Fruit fly (Drosophila melanogaster) whole organism, embryonic: ENCODE data around the gene CG3165.

Experiments
- Adf1 ChIP-seq: fragments of 200-800 bp; sonication (Bioruptor generic); IDR thresholded peaks from 2 replicates; pipeline ENCODE4 v1.3.6; 2022; ENCODE audit warnings: missing biosample characterization, missing genetic modification characterization
- BEAF-32 ChIP-seq: fragments of 200-800 bp; sonication (Bioruptor generic); optimal IDR thresholded peaks from 3 replicates; lab custom pipeline; 2017; ENCODE audit warnings: missing biosample characterization, missing genetic modification characterization, mild to moderate bottlenecking, moderate library complexity, missing genetic modification reagents
- CG12071 ChIP-seq: fragments of 200-800 bp; sonication (Bioruptor generic); optimal IDR thresholded peaks from 3 replicates; lab custom pipeline; 2018; ENCODE audit warnings: missing biosample characterization, mild to moderate bottlenecking, missing genetic modification characterization
- CG12236 ChIP-seq: fragments of 200-800 bp; sonication (Bioruptor generic); optimal IDR thresholded peaks from 2 replicates; lab custom pipeline; 2016; ENCODE audit warnings: missing biosample characterization, missing genetic modification characterization
- CG16813 ChIP-seq: fragments of 200-800 bp; sonication (Bioruptor generic); IDR thresholded peaks from 3 replicates; pipeline ENCODE4 v1.3.6; 2022; ENCODE audit warnings: missing biosample characterization, missing genetic modification characterization; ENCODE audit not compliant: partially characterized antibody
- CG17912 ChIP-seq: fragments of 200-800 bp; sonication (Bioruptor generic); optimal IDR thresholded peaks from 2 replicates; lab custom pipeline; 2018; ENCODE audit warnings: missing biosample characterization, mild to moderate bottlenecking, missing genetic modification characterization
- CG2120 ChIP-seq: fragments of 200-800 bp; sonication (Bioruptor generic); optimal IDR thresholded peaks from 3 replicates; lab custom pipeline; 2016; ENCODE audit warnings: missing biosample characterization, missing genetic modification characterization
- CG2202 ChIP-seq: fragments of 200-800 bp; sonication (Bioruptor generic); optimal IDR thresholded peaks from 2 replicates; lab custom pipeline; 2018; ENCODE audit warnings: missing biosample characterization, mild to moderate bottlenecking, missing genetic modification characterization
- CG31388 ChIP-seq: fragments of 200-800 bp; sonication (Bioruptor generic); optimal IDR thresholded peaks from 2 replicates; lab custom pipeline; 2016; ENCODE audit warnings: missing biosample characterization, missing genetic modification characterization
- CG31441 ChIP-seq: fragments of 200-800 bp; sonication (Bioruptor generic); IDR thresholded peaks from 2 replicates; pipeline ENCODE4 v1.3.6; 2022; ENCODE audit warnings: missing biosample characterization, missing genetic modification characterization
- CG3163 ChIP-seq: fragments of 200-800 bp; sonication (Bioruptor generic); optimal IDR thresholded peaks from 3 replicates; lab custom pipeline; 2016; ENCODE audit warnings: missing biosample characterization, missing genetic modification characterization
- CG4328 ChIP-seq: fragments of 200-800 bp; sonication (Bioruptor generic); optimal IDR thresholded peaks from 3 replicates; lab custom pipeline; 2017; ENCODE audit warnings: missing biosample characterization, missing genetic modification reagents, missing genetic modification characterization
- CG4820 ChIP-seq: fragments of 200-800 bp; sonication (Bioruptor generic); optimal IDR thresholded peaks from 3 replicates; lab custom pipeline; 2016; ENCODE audit warnings: missing biosample characterization, missing genetic modification characterization
- CG8944 ChIP-seq: fragments of 200-800 bp; sonication (Bioruptor generic); optimal IDR thresholded peaks from 3 replicates; lab custom pipeline; 2016; ENCODE audit warnings: missing biosample characterization, missing genetic modification characterization
- CG9797 ChIP-seq: fragments of 200-800 bp; sonication (Bioruptor generic); optimal IDR thresholded peaks from 3 replicates; lab custom pipeline; 2018; ENCODE audit warnings: missing biosample characterization, mild to moderate bottlenecking, missing genetic modification characterization
- Dad ChIP-seq: fragments of 200-800 bp; sonication (Bioruptor generic); optimal IDR thresholded peaks from 3 replicates; lab custom pipeline; 2016; ENCODE audit warnings: missing biosample characterization, missing genetic modification characterization
- E2f2 ChIP-seq: fragments of 200-800 bp; sonication (Bioruptor generic); IDR thresholded peaks from 2 replicates; pipeline ENCODE4 v1.3.6; 2022; ENCODE audit warnings: missing biosample characterization, missing genetic modification characterization
- Hmr ChIP-seq: fragments of 200-800 bp; sonication (Bioruptor generic); optimal IDR thresholded peaks from 3 replicates; lab custom pipeline; 2017; ENCODE audit warnings: mild to moderate bottlenecking, missing biosample characterization, missing genetic modification reagents, missing genetic modification characterization
- Hr51 ChIP-seq, 2 experiments: fragments of 200-800 bp; sonication (Bioruptor generic); optimal IDR thresholded peaks; 2 replicates in 1 of 2; 3 replicates in 1 of 2; lab custom pipeline; 2016 to 2018; ENCODE audit warnings: missing biosample characterization in 2 of 2, missing genetic modification characterization in 2 of 2, mild to moderate bottlenecking in 1 of 2, moderate library complexity in 1 of 2
- Lpt ChIP-seq: fragments of >200 bp; optimal IDR thresholded peaks from 2 replicates; lab custom pipeline; 2018; ENCODE audit warnings: missing biosample characterization, missing genetic modification characterization
- MTF-1 ChIP-seq: fragments of 200-800 bp; sonication (Bioruptor generic); optimal IDR thresholded peaks from 2 replicates; lab custom pipeline; 2018; ENCODE audit warnings: missing biosample characterization, mild to moderate bottlenecking, missing genetic modification characterization, borderline replicate concordance
- Mrtf ChIP-seq: fragments of 200-800 bp; sonication (Bioruptor generic); IDR thresholded peaks from 3 replicates; pipeline ENCODE4 v1.3.6; 2022; ENCODE audit warnings: missing biosample characterization, missing genetic modification characterization
- Myb ChIP-seq: fragments of 200-800 bp; sonication (Bioruptor generic); optimal IDR thresholded peaks from 2 replicates; lab custom pipeline; 2016; ENCODE audit warnings: missing biosample characterization, missing genetic modification characterization
- Nf-YA ChIP-seq: fragments of 200-800 bp; sonication (Bioruptor generic); IDR thresholded peaks from 2 replicates; pipeline ENCODE4 v1.3.6; 2022; ENCODE audit warnings: missing biosample characterization, missing genetic modification characterization
- Opbp ChIP-seq: fragments of 200-800 bp; sonication (Bioruptor generic); IDR thresholded peaks from 3 replicates; pipeline ENCODE4 v1.3.6; 2022; ENCODE audit warnings: missing biosample characterization, missing genetic modification characterization; ENCODE audit not compliant: partially characterized antibody
- PHDP ChIP-seq: fragments of 200-800 bp; sonication (Bioruptor generic); optimal IDR thresholded peaks from 3 replicates; lab custom pipeline; 2018; ENCODE audit warnings: missing biosample characterization, mild to moderate bottlenecking, missing genetic modification characterization, moderate library complexity
- Taf1 ChIP-seq: fragments of 200-800 bp; sonication (Bioruptor generic); IDR thresholded peaks from 2 replicates; pipeline ENCODE4 v1.3.6; 2022; ENCODE audit warnings: missing biosample characterization, missing genetic modification characterization
- crol ChIP-seq: fragments of 200-800 bp; sonication (Bioruptor generic); IDR thresholded peaks from 2 replicates; pipeline ENCODE4 v1.3.6; 2022; ENCODE audit warnings: missing biosample characterization, missing genetic modification characterization
- dmrt99B ChIP-seq: fragments of 200-800 bp; sonication (Bioruptor generic); optimal IDR thresholded peaks from 2 replicates; lab custom pipeline; 2018; ENCODE audit warnings: missing biosample characterization, mild to moderate bottlenecking, missing genetic modification characterization, moderate library complexity
- ftz-f1 ChIP-seq: fragments of 200-800 bp; sonication (Bioruptor generic); optimal IDR thresholded peaks from 2 replicates; lab custom pipeline; 2016; ENCODE audit warnings: missing biosample characterization, missing genetic modification characterization
- gce ChIP-seq: fragments of 200-800 bp; sonication (Bioruptor generic); IDR thresholded peaks from 3 replicates; pipeline ENCODE4 v1.3.6; 2022; ENCODE audit warnings: missing biosample characterization, missing genetic modification characterization
- ind ChIP-seq: fragments of 200-800 bp; sonication (Bioruptor generic); optimal IDR thresholded peaks from 3 replicates; lab custom pipeline; 2016; ENCODE audit warnings: missing biosample characterization, missing genetic modification characterization
- knrl ChIP-seq: fragments of 200-800 bp; sonication (Bioruptor generic); IDR thresholded peaks from 3 replicates; pipeline ENCODE4 v1.3.6; 2022; ENCODE audit warnings: missing biosample characterization, missing genetic modification characterization; ENCODE audit not compliant: partially characterized antibody
- lilli ChIP-seq: fragments of 200-800 bp; sonication (Bioruptor generic); optimal IDR thresholded peaks from 3 replicates; lab custom pipeline; 2016; ENCODE audit warnings: missing biosample characterization, missing genetic modification characterization
- lov ChIP-seq, 2 experiments: fragments of 200-800 bp in 1 of 2; fragments of >200 bp in 1 of 2; sonication (Bioruptor generic) in 1 of 2; IDR thresholded peaks in 1 of 2; optimal IDR thresholded peaks in 1 of 2; 2 replicates in 1 of 2; 3 replicates in 1 of 2; pipeline versions ENCODE4 v1.3.6 to Lab custom; 2017 to 2022; ENCODE audit warnings: missing biosample characterization in 1 of 2, missing genetic modification characterization in 1 of 2
- odd ChIP-seq: fragments of 200-800 bp; sonication (Bioruptor generic); optimal IDR thresholded peaks from 2 replicates; lab custom pipeline; 2017; ENCODE audit warnings: missing biosample characterization, mild to moderate bottlenecking, missing genetic modification characterization
- org-1 ChIP-seq: fragments of 200-800 bp; sonication (Bioruptor generic); optimal IDR thresholded peaks from 2 replicates; lab custom pipeline; 2017; ENCODE audit warnings: missing biosample characterization, missing genetic modification characterization
- run ChIP-seq: fragments of 200-800 bp; sonication (Bioruptor generic); optimal IDR thresholded peaks from 3 replicates; lab custom pipeline; 2018; ENCODE audit warnings: missing biosample characterization, mild to moderate bottlenecking, missing genetic modification characterization
- sd ChIP-seq: fragments of 200-800 bp; sonication (Bioruptor generic); optimal IDR thresholded peaks from 3 replicates; lab custom pipeline; 2018; ENCODE audit warnings: missing biosample characterization, mild to moderate bottlenecking, missing genetic modification characterization, moderate library complexity
- sens ChIP-seq: fragments of 200-800 bp; sonication (Bioruptor generic); peaks from one replicate; lab custom pipeline; 2016; ENCODE audit warnings: missing biosample characterization, missing genetic modification characterization
- sr ChIP-seq: fragments of 200-800 bp; sonication (Bioruptor generic); IDR thresholded peaks from 3 replicates; pipeline ENCODE4 v1.3.6; 2022; ENCODE audit warnings: missing biosample characterization, missing genetic modification characterization
- ssp ChIP-seq: fragments of 200-800 bp; sonication (Bioruptor generic); IDR thresholded peaks from 2 replicates; pipeline ENCODE4 v1.3.6; 2022; ENCODE audit warnings: missing biosample characterization, missing genetic modification characterization
- tin ChIP-seq: fragments of 200-800 bp; sonication (Bioruptor generic); optimal IDR thresholded peaks from 3 replicates; lab custom pipeline; 2016; ENCODE audit warnings: missing biosample characterization, missing genetic modification characterization
- zfh2 ChIP-seq: fragments of 200-800 bp; sonication (Bioruptor generic); optimal IDR thresholded peaks from 2 replicates; lab custom pipeline; 2016; ENCODE audit warnings: missing biosample characterization, missing genetic modification characterization

CG3165 gene

DNA sequence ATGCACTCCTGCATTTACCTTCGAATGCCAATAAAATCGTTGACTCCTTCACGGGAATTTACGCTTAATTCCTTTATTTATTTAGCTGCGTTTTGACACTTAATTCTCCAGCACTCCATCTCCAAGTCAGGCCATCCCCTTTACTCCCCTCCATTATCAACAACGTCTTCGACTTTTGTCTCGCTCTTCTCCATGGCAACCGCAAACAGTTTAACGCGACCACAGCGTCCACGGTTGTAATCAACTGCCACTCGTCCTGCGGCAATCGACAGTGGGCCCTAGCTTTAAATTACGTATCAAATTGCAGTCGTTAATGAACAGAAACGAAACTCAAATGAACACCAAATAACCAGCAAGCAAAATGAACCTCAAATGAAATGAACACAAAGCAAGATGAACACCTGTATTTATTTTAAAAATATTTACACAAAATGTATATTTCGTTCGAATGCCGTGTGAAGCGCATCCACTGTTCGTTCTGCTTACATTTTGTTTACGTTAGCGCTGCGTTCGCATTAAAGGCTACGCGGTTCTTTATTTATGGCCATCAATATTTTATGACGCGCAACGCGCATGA lies 45.3 kb upstream of the CG3165 start (continued):
- TF ChIP-seq MTF-1 (GFP tag; lab: Kevin White, UChicago) (no peak), CG31441 (GFP tag; lab: Robert Waterston, UW) (0 out of 2 replicates have a peak, but pooled peaks have one; percentile 31), Opbp (no peak), org-1 (peak; percentile 11), tin (GFP tag; lab: Kevin White, UChicago) (no peak), Lpt (no peak), PHDP (tag; lab: Kevin White, UChicago) (peak; percentile 24), lov (optimal IDR thresholded peaks at IDR 0.05; lab: Kevin White, UChicago) (no peak), lov (GFP tag; IDR thresholded peaks at IDR 0.05; lab: Robert Waterston, UW) (no peak), CG4820 (no peak), Myb (GFP tag; lab: Kevin White, UChicago) (no peak), CG3163 (GFP tag; lab: Kevin White, UChicago) (no peak), CG2120 (GFP tag; lab: Kevin White, UChicago) (peak; percentile 36), ind (GFP tag; lab: Kevin White, UChicago) (no peak), Hmr (GFP tag; lab: Kevin White, UChicago) (peak; percentile 6), BEAF-32 (GFP tag; lab: Kevin White, UChicago) (no peak), CG12071 (no peak), CG8944 (GFP tag; lab: Kevin White, UChicago) (no peak), CG9797 (GFP tag; lab: Kevin White, UChicago) (no peak), CG31388 (GFP tag; lab: Kevin White, UChicago) (no peak), sens (peak; percentile 73), Adf1 (GFP tag; lab: Robert Waterston, UW) (no peak), zfh2 (no peak), lilli (GFP tag; lab: Kevin White, UChicago) (peak; percentile 26), Hr51 (GFP tag; optimal IDR thresholded peaks at IDR 0.05; lab: Kevin White, UChicago) (peak in 1 of 2 experiments; percentile 47), gce (GFP tag; lab: Robert Waterston, UW) (no peak)

DNA sequence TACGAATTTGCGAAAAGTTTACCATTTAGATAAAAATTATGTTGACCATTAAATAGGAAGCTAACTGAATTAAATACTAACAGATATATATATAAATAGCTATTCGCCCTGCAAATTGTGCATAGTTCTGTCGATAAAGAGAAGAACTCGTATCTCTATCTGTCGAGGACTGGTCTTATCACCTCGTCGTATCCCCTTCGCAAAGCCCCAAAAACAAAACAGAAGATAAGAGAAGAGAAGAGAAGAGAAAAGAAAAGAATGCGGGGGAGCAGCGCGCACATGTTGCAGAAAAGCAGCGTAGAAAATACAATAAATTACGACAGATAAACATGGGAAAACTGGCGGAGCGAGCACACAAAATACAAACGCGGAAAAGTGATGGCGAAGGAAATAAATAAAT lies 41.2 kb upstream of the CG3165 start:
- no peak for TF ChIP-seq ssp (GFP tag; lab: Robert Waterston, UW)
- peak; percentile 61; the same call in 2 of the 3 replicates for TF ChIP-seq sr
- no peak for TF ChIP-seq Dad
- no peak for TF ChIP-seq run (tag; lab: Kevin White, UChicago)
- no peak for TF ChIP-seq CG16813 (GFP tag; lab: Robert Waterston, UW)
- TF ChIP-seq knrl: no peak
- no peak for TF ChIP-seq Mrtf (GFP tag; lab: Robert Waterston, UW)
- TF ChIP-seq sd (tag; lab: Kevin White, UChicago): peak; percentile 48
- TF ChIP-seq E2f2: no peak
- TF ChIP-seq MTF-1 (GFP tag; lab: Kevin White, UChicago): no peak
- TF ChIP-seq Nf-YA: no peak
- TF ChIP-seq odd (GFP tag; lab: Kevin White, UChicago): no peak
- no peak for TF ChIP-seq CG4328 (GFP tag; lab: Kevin White, UChicago)
- no peak for TF ChIP-seq CG17912
- no peak for TF ChIP-seq CG12236 (GFP tag; lab: Kevin White, UChicago)
- peak; percentile 53; the same call in 1 of the 2 replicates for TF ChIP-seq crol (GFP tag; lab: Robert Waterston, UW)
- TF ChIP-seq Taf1 (GFP tag; lab: Robert Waterston, UW): no peak
- TF ChIP-seq CG2202 (tag; lab: Kevin White, UChicago): no peak
- no peak for TF ChIP-seq dmrt99B
- no peak for TF ChIP-seq ftz-f1 (GFP tag; lab: Kevin White, UChicago)
